Fruit fly (Drosophila melanogaster): ENCODE measurements around the gene CG14860.

DNA sequence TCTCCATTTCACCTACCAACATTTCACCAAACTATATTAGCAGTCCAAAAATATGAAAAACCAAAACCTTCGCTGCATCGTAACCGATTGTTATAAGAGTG lies at the start of gene CG14860:
- TF ChIP-seq chm (GFP tag; IDR thresholded peaks at IDR 0.05) (no peak), Atf6 (GFP tag; IDR thresholded peaks at IDR 0.05) (no peak), CG7987 (GFP tag; optimal IDR thresholded peaks at IDR 0.05) (no peak), B-H1 (GFP tag; IDR thresholded peaks at IDR 0.05) (no peak), CG12744 (GFP tag; optimal IDR thresholded peaks at IDR 0.05) (no peak), CG7357 (GFP tag; IDR thresholded peaks at IDR 0.05) (no peak), Dbx (GFP tag; IDR thresholded peaks at IDR 0.05) (no peak), repo (GFP tag; optimal IDR thresholded peaks at IDR 0.05) (no peak), CG7839 (tag; optimal IDR thresholded peaks at IDR 0.05) (no peak), CG8388 (GFP tag; optimal IDR thresholded peaks at IDR 0.05) (no peak), crc (GFP tag; optimal IDR thresholded peaks at IDR 0.05) (no peak)

Data from whole organism, embryonic.